Fruit fly (Drosophila melanogaster) whole organism, larva: Measurements from ENCODE around the gene TfIIA-L.

ENCODE experiments used
- noc ChIP-seq: fragments of 200-800 bp; sonication (Bioruptor generic); optimal IDR thresholded peaks from 3 replicates; lab custom pipeline; 2019; ENCODE audit warnings: missing biosample characterization, mild to moderate bottlenecking, missing genetic modification characterization, moderate library complexity

Gene TfIIA-L

DNA sequence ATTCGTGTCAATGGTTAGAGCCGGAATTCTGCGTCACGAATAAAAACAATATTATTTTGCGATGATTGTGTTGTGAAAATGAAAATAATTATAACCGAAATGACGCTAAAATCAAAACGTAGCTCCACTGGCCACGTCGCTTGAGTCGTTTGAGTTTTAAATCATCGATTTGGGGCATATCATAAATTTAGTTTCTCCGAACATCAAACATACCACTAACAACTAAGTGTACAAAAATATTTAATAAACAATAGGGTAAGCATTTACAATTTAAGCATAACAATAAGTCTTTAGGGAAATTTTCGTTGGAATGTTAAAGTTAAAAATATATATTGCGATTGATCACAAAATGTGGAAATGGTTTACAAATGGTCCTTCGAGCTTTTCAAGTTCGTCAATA, at the start of gene TfIIA-L, which contains the start of gene TTLL6B:
Gene TfIIA-L, plus strand, starts transcription at position 206 of the 400 bp plus-strand sequence.
Gene TTLL6B, minus strand, starts transcription at position 101 of the 400 bp plus-strand sequence.
- TF ChIP-seq noc (tag; lab: Kevin White, UChicago), result no peak

DNA sequence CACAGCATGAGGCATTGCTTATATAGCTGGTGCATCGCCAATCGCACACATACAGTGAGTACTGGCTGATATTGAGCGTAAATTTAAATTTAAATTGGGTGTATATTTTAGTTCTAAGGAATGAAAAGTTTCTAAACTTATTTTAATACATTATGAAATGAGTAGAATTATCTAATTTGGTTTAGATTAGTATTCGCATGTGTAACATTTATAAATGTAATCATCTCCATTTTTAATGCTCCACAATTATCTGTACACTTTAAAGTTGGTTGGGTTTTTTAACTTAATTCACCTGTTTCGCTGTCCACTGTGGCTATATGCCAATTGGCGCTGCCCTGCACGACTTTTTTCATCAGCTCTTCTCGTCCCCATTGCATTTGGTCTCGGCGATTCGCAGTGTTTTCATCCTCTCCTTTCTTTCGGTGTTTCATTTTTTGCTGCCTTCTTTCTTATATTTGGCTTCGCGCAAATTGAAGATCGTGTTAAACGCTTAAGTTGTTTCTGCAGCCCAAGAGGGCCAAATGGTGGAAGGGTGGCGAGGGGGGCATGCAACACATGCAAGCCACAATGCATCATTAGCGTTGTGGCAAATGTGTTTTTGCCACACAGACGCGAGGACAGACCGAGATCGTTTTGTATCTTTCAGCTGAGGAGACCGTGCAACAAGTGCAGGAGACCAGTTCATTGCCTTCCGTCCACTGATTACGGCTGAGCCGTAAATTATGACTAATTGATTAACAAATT, 49.2 kb upstream of the TfIIA-L start:
- TF ChIP-seq noc (tag; lab: Kevin White, UChicago), result no peak

DNA sequence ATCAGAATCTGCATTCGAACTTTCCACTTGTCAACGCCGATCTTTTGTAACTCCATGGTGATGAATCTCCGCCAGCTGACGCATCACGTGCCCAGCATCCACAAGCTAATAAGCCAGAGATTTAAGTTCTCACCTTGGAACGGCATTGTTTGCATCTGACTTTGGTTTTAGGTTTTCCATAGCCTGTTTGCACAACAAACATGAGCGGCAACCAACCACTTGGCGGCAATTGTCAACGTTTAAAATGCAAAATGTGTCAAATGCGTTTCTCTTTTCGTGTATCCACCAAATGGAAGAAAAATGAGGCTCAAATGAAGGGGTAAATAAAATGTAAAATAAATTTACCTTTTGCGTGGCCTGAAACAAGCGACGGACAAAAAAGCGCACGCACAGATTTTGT, 48.6 kb upstream of the TfIIA-L start:
- TF ChIP-seq noc (tag; lab: Kevin White, UChicago), result no peak

DNA sequence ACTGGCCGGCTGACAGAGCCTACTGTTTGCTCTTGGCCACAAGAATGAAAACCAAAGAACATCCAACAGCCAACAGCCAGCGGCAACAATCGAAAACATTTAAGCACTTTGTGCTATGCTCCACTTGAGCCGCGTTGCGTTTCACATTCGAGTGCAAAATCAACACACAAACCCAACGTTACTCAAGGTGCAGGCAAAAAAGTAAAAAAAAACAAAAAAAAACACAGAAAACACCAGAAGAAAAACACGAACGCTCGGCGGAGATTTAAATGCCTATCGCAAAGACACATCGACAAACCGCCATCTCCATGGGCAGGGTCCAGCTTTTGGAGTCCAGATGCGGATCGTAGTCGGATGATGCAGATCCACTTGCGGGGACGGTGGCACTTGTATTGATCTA, 47.1 kb upstream of the TfIIA-L start:
- no peak for TF ChIP-seq noc (tag; lab: Kevin White, UChicago)

DNA sequence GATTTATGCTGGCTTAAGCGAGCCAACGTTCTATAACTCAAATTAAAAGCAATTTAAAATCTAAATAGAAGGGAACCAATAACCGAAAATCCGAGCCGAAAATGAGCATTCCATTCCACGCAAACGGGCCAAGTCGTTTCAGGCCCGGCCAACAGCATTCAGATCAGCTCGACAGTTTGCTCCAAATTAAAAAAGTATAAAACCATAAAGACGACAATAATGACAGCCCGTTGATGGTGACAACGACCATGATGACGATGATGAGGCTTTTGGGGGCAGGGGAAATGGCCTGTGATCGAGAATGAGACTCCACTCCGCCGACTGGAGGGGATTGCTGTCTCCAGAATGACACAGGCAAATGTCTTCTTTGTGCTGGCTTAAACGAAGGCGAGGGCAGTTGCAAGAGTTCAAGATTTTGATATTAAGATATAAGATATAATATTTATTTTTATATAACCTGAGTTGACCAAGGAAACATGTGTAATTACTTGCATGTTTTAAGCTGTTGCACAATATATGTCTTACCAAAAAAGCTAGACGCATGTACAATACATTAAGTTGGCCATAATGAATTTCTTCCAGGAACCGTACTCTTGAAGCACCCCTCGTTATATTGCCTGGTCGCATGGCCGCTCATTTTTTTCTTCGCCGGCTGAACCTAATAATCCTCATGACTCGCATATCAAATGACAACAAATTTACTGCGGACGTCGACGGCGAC, 46.1 kb upstream of the TfIIA-L start:
- peak; percentile 50 for TF ChIP-seq noc (tag; lab: Kevin White, UChicago)

DNA sequence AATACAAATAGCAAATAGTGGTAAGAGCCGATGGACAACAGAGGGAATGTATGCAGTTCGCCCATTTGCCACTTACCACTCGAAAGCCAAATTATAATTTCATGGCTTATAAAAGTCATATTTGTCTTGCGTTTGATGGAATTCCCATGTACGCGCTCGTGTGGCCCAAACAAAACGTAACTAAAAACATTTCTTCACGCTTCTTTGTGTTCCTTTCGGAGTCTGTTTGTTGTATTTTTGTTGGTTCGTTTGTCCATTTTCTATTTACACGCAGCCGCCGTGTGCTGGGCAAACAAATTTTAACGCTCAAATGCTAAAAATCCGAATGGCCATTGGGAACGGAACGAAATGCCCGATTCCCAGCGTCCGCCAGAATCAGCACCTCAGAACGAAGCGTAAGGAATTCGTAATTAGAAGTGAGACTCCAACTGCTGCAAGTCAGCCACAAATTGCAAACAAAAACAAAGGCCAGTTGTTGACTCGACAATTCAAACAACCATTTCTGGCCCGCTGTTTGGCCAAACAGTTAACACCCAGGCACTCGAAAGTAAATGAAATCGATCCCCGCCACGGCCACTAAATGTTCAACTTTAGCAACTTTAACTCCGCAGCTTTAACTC, 42.1 kb upstream of the TfIIA-L start:
- no peak for TF ChIP-seq noc (tag; lab: Kevin White, UChicago)

DNA sequence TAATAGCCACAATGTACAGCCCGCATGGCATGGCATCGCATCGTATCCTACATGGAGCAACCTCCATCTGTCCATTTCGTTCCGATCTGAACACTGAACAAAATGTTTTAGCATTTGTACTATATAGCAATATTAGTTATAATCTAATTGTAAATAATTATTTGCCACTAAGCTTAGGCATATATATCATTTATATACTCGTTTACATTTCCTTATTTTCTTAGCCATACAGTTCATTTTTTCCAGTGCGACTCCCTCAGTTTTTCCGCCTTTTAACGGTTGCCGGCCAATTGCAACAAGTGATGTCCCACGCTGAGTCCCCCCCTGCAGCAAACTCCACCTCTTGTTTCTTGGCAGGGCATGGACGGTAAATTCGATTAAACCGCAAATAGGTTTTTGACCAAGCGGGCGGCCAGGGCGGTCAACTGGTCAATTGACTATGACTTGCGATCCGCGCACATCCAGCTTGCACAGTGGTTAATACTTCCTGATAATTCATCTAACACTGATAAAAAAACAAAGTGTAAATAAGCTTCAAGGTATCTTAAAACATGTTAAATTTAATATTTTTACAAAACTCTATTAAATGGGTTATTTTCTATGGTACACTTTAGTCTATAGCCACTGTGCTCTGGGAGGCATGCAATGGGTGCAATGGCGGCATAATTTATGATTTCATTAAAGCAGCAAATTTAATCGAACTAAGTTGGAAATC, 41.2 kb upstream of the TfIIA-L start:
- TF ChIP-seq noc (tag; lab: Kevin White, UChicago), result no peak

DNA sequence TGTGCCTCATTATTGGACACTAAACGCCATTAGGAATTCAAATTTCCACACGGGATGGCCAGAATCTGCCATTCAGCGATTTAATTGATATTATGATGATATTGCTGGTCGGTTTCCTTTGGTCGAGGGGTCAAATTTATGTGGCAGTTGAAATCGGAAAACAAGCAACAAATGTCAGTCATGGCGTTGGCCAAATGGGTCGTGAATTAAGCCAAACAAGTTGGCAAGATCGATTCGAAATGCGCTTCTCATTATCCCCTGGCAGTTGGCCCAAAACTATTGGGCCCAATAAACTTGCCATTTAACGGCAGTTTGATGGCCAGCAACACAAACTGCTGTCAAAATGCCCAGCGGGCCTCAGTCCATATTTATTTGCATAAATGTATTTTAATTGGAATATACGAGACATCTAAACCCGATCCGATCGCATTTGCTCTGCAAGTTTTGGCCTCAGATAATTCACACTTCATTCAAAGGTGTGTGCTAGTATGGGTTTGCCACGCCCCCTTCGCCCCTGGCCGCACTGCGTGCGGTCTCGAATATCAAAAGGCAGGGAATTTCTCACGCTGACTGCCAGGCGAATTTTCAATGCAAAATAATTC, 37.8 kb upstream of the TfIIA-L start:
- peak; percentile 24 for TF ChIP-seq noc (tag; lab: Kevin White, UChicago)

DNA sequence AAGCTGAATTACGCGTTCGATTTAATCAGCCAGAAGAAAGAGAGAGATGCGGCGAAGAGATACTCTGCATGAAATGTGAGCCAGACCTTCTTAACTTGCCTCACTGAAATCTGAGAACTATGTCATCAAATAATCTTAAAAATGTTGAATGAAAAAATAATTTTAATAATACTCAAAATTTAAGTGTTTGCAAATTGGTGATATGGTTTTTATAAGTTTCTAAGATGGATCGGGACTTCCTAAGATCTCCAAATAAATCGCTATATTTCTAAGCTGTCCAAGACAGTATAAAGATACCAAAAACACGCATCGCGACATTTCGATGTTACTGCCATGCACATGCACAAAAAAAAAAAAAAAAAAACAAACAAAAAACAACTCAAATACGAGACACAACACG, 36.0 kb upstream of the TfIIA-L start:
- TF ChIP-seq noc (tag; lab: Kevin White, UChicago), result no peak

DNA sequence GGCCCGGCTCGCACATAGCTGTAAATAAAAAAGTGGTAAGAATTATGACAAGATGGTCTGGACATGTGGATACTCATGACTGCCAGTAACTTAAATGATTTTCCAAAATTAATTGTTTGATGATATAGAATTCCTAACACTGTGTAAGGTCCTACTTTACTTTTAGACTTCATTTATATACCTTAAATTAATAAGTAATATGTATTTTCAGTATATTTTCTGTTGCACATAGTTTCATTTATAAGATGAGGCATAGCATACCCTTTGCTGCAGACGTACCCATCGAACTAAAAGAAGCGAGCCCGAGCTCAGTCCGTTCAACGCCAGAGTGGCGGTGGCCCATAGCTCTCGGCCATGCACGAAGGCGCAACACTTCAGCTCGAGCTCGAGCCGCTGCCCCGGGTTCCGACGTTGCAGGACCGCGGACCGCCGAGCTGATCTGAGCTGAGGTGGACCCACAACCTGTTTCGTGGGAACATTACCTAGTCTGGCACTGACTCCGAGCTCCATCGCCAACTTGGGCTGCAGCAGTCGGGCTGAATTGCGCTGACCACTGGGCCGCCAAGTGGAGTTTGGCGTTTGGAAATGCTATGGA, 33.4 kb upstream of the TfIIA-L start:
- no peak for TF ChIP-seq noc (tag; lab: Kevin White, UChicago)

DNA sequence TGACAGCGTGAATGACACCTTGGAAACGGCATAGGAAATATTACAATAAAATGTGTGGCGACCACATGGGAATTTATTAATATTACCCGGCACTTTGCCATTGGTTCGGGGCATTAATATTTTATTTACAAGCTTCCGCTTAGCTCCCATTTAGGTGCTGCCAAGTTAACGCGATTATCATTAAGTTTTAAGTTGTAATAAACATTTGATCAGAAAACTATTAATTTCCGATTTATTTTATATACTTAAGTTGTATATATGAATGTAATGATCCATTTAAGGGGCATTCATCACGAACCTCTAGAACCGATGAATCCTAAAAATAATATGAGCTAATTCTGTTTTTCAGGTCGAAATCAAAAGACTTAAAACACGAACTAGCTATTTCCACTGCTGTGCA, 32.6 kb upstream of the TfIIA-L start:
- TF ChIP-seq noc (tag; lab: Kevin White, UChicago), result no peak

DNA sequence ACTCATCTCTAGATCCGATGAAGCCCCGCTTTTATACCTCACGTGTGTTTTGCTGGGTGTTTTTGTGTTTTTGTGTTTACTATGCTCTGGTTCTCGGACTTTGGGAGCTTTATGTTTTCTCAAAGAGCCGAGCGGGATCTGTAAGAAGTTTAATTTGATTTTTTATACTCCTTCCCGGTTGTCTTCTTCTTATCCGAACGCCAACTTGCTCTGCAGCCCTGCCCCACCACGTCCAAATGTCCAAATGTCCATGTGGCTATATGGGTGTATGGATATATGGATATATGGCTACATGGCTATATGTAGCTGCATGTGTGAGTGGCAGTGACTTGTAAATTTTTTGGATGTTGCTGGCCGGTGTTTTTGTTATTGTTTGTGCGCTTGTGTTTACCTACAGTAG, 32.1 kb upstream of the TfIIA-L start:
- TF ChIP-seq noc (tag; lab: Kevin White, UChicago), result no peak

DNA sequence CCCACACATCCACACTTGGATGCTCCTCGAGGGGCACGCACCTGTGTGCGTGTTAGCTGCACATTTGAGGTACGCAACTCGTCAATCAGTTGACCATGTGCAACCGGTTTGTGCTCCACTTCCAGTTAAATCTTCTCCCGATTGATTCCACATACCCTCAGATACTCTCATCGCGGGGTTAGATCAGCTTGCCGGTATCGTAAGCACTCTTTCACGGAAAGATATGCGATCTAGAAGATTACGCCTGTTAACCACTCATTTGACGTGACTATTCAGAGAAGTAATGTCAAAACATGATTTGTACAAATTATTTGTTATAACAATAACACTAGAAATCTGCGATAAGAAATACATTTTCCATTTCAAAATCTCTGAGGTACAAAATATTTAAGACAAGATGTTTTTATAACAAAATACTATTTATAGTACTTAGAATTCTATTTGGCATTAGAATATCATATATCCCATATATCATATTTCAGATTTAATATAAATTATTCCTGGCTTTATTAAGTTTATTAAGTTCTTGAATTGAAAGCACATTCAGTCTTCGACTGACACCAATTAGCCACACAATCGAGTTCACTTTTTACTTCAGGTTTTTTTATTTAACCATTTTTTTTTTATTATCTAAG, 30.0 kb upstream of the TfIIA-L start:
- no peak for TF ChIP-seq noc (tag; lab: Kevin White, UChicago)

DNA sequence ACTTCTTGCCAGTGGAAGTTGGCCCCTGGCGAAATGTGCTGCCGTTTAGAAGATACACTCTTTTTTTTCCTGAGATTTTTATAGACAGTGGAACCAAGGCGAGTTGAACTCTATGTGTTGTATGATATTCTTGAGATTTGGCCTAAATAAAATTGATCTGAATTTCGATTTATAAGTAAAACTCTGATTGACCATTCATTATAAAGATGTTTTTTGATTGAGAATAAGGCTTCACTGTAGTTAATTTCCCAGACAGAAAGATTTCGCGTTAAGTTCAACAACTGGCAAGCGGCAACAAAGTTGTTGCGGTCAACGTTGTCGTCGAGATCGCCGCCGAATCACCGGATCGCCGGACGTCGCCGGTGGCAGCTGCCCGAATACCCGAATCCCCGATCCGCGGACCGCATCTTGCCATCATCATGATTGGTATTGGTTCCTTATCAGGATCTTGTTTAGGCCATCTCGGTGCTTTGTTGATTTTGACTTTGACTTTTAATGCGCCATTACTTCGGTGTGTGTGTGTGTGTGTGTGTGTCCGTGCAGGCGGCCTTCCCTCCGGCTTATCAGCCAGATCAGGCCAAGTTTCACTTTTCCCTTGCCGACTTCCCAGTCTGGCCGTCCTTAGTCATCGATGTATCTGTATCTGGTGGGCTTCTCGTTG, 28.8 kb upstream of the TfIIA-L start:
- no peak for TF ChIP-seq noc (tag; lab: Kevin White, UChicago)
